Worm (Caenorhabditis elegans): ENCODE results near the gene ostf-4.

DNA sequence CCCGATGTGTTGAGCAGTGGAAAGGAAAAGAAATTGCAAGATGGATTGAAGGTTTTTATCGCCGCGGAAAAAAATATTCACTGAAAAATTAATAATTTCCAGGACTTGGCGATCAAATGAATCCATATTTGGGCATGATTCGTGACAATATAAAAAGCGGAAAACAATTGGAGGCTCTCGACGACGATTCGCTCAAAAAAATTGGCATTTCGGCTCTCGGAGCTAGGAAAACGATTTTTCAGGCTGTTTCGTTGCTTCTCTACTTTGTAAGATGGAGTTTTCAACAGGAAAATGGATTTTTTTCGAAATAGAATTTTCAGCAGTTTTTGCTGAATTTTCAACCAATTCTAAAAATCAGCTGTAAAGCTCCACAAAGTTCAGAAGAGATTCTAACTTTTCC, 46.6 kb downstream of the ostf-4 start:
- TF ChIP-seq egrh-3 (GFP tag; IDR thresholded peaks at IDR 0.05): no peak
- TF ChIP-seq pha-4 (tag; optimal IDR thresholded peaks at IDR 0.05): no peak
- no peak for TF ChIP-seq ceh-79 (tag; optimal IDR thresholded peaks at IDR 0.05)
- no peak for TF ChIP-seq nfya-1 (tag; optimal IDR thresholded peaks at IDR 0.05; ENCODE audit: borderline replicate concordance, insufficient read depth)
- no peak for TF ChIP-seq egl-44 (GFP tag; IDR thresholded peaks at IDR 0.05)
- no peak for TF ChIP-seq ztf-25 (GFP tag; IDR thresholded peaks at IDR 0.05)
- TF ChIP-seq egl-18 (GFP tag; IDR thresholded peaks at IDR 0.05): no peak
- TF ChIP-seq attf-5 (GFP tag; optimal IDR thresholded peaks at IDR 0.05): no peak
- no peak for TF ChIP-seq die-1 (tag; optimal IDR thresholded peaks at IDR 0.05)
- TF ChIP-seq hmg-20 (GFP tag; IDR thresholded peaks at IDR 0.05): no peak
- no peak for TF ChIP-seq sea-2 (GFP tag; IDR thresholded peaks at IDR 0.05)

All from whole organism, young adult.